Worm (Caenorhabditis elegans): ENCODE measurements around the gene ZK1098.11.
A peak's percentile ranks its signal among the peaks of the same experiment; 100 is the strongest.

DNA sequence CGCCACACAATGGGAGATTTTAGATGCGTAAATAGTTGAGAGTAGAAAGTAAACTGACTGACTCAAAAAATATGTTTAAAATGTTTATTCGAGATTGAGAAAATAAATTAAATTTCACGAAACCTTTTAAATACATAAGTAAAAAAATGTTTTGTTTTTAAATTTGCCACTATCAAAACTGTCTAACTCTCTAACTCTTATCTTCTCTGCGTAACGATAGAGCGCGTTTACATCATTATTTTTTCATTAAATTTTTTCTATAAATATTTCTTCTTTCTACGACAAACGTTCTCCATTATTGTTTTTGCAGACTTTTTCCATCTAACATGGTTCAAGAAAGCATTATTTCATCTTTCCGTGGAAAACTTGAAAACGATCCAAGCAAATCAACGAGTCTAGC, 13.6 kb upstream of the ZK1098.11 start, which contains the start of gene eif-2Balpha:
- TF ChIP-seq him-1 (tag; optimal IDR thresholded peaks at IDR 0.05) (no peak), dao-5 (tag; optimal IDR thresholded peaks at IDR 0.05) (no peak), W03F9.2 (tag; optimal IDR thresholded peaks at IDR 0.05) (peak; percentile 56)
